Worm (Caenorhabditis elegans): ENCODE data around the gene C50D2.2.

ce11 chrII:101176-101575 is 7.8 kb upstream of the C50D2.2 start:
- no peak for TF ChIP-seq unc-62 (GFP tag; optimal IDR thresholded peaks at IDR 0.05)
- no peak for TF ChIP-seq efl-3 (GFP tag; optimal IDR thresholded peaks at IDR 0.05)
- no peak for TF ChIP-seq C04F5.9 (tag; optimal IDR thresholded peaks at IDR 0.05)
- TF ChIP-seq lir-3 (tag; optimal IDR thresholded peaks at IDR 0.05; ENCODE audit: poor library complexity): no peak
- no peak for TF ChIP-seq nhr-47 (tag; optimal IDR thresholded peaks at IDR 0.05)
- TF ChIP-seq mep-1 (tag; optimal IDR thresholded peaks at IDR 0.05): no peak

Data from whole organism, L1 larva.